Fruit fly (Drosophila melanogaster) whole organism, wandering third instar larva: ENCODE results near the gene TotM.
A peak's percentile ranks its signal among the peaks of the same experiment; 100 is the strongest.

ENCODE experiments used
- Abd-B ChIP-seq: fragments of >200 bp; optimal IDR thresholded peaks from 2 replicates; lab custom pipeline; 2017; ENCODE audit warnings: missing biosample characterization, missing genetic modification characterization
- CG32264 ChIP-seq: fragments of 200-800 bp; sonication (Bioruptor generic); optimal IDR thresholded peaks from 2 replicates; lab custom pipeline; 2016; ENCODE audit warnings: missing biosample characterization, missing genetic modification characterization
- CG9705 ChIP-seq: fragments of 200-800 bp; sonication (Bioruptor generic); optimal IDR thresholded peaks from 2 replicates; lab custom pipeline; 2018; ENCODE audit warnings: missing biosample characterization, mild to moderate bottlenecking, missing genetic modification characterization
- CrebA ChIP-seq: fragments of 200-800 bp; sonication (Bioruptor generic); optimal IDR thresholded peaks from 2 replicates; lab custom pipeline; 2016; ENCODE audit warnings: missing biosample characterization, mild to moderate bottlenecking, missing genetic modification characterization, borderline replicate concordance
- Dfd ChIP-seq: fragments of >200 bp; optimal IDR thresholded peaks from 2 replicates; lab custom pipeline; 2017; ENCODE audit warnings: missing biosample characterization, missing genetic modification characterization
- Dif ChIP-seq: fragments of 200-275, 200-300 bp; sonication (Bioruptor generic); optimal IDR thresholded peaks from 2 replicates; lab custom pipeline; 2018; ENCODE audit warnings: missing biosample characterization, missing genetic modification characterization; ENCODE audit not compliant: partially characterized antibody
- GATAd ChIP-seq: sonication (Bioruptor generic); optimal IDR thresholded peaks from 2 replicates; lab custom pipeline; 2016; ENCODE audit warnings: missing biosample characterization, missing genetic modification characterization
- HLH106 ChIP-seq: fragments of 200-800 bp; optimal IDR thresholded peaks from 3 replicates; lab custom pipeline; 2019; ENCODE audit warnings: missing biosample characterization, mild to moderate bottlenecking, missing genetic modification characterization, moderate library complexity
- Hnf4 ChIP-seq: fragments of 200-800 bp; sonication (Bioruptor generic); optimal IDR thresholded peaks from 2 replicates; lab custom pipeline; 2016; ENCODE audit warnings: missing biosample characterization, mild to moderate bottlenecking, missing genetic modification characterization
- Hr78 ChIP-seq: fragments of >200 bp; optimal IDR thresholded peaks from 2 replicates; lab custom pipeline; 2017; ENCODE audit warnings: missing biosample characterization, missing genetic modification characterization
- Hr83 ChIP-seq: fragments of 200-300 bp; sonication (Bioruptor generic); optimal IDR thresholded peaks from 2 replicates; lab custom pipeline; 2016; ENCODE audit warnings: missing biosample characterization, mild to moderate bottlenecking, missing genetic modification characterization, moderate library complexity; ENCODE audit not compliant: poor library complexity, severe bottlenecking
- Jra ChIP-seq: sonication (Bioruptor generic); optimal IDR thresholded peaks from 2 replicates; lab custom pipeline; 2016; ENCODE audit warnings: missing biosample characterization, missing genetic modification characterization
- Mio ChIP-seq: sonication (Bioruptor generic); optimal IDR thresholded peaks from 2 replicates; lab custom pipeline; 2016; ENCODE audit warnings: missing biosample characterization, missing genetic modification characterization
- Myc ChIP-seq: fragments of >200 bp; optimal IDR thresholded peaks from 2 replicates; lab custom pipeline; 2017
- N ChIP-seq: fragments of >200 bp; optimal IDR thresholded peaks from 2 replicates; lab custom pipeline; 2018; ENCODE audit warnings: missing biosample characterization, missing external identifiers, missing genetic modification characterization
- OdsH ChIP-seq: fragments of 200-800 bp; sonication (Bioruptor generic); optimal IDR thresholded peaks from 2 replicates; lab custom pipeline; 2016; ENCODE audit warnings: missing biosample characterization, mild to moderate bottlenecking, missing genetic modification characterization
- Rel ChIP-seq, 2 experiments: fragments of 200-800 bp; sonication (Bioruptor generic) in 1 of 2; optimal IDR thresholded peaks; 2 replicates in 1 of 2; 3 replicates in 1 of 2; lab custom pipeline; 2016 to 2019; ENCODE audit warnings: mild to moderate bottlenecking in 2 of 2, missing biosample characterization in 2 of 2, missing genetic modification characterization in 2 of 2, moderate library complexity in 1 of 2
- Sp1 ChIP-seq: fragments of 200-800 bp; sonication (Bioruptor generic); optimal IDR thresholded peaks from 3 replicates; lab custom pipeline; 2019; ENCODE audit warnings: missing biosample characterization, mild to moderate bottlenecking, missing genetic modification characterization, moderate library complexity
- Vsx2 ChIP-seq: fragments of 200-300, 225-300 bp; sonication (Bioruptor generic); optimal IDR thresholded peaks from 2 replicates; lab custom pipeline; 2018; ENCODE audit warnings: missing biosample characterization, missing genetic modification characterization; ENCODE audit not compliant: partially characterized antibody
- br ChIP-seq: fragments of 200-800 bp; sonication (Bioruptor generic); optimal IDR thresholded peaks from 2 replicates; lab custom pipeline; 2016; ENCODE audit warnings: missing biosample characterization, missing genetic modification characterization
- brk ChIP-seq: fragments of 200-800 bp; sonication (Bioruptor generic); optimal IDR thresholded peaks from 2 replicates; lab custom pipeline; 2016; ENCODE audit warnings: missing biosample characterization, mild to moderate bottlenecking, missing genetic modification characterization
- dl ChIP-seq, 2 experiments: fragments of 175-275, 200-275 bp in 1 of 2; fragments of 200-275 bp in 1 of 2; sonication (Bioruptor generic); optimal IDR thresholded peaks; lab custom pipeline; 2018; ENCODE audit warnings: mild to moderate bottlenecking in 2 of 2, missing biosample characterization in 2 of 2, missing genetic modification characterization in 2 of 2, moderate library complexity in 2 of 2; ENCODE audit not compliant: partially characterized antibody in 2 of 2, insufficient read depth in 1 of 2
- dmrt93B ChIP-seq: fragments of 200-800 bp; sonication (Bioruptor generic); optimal IDR thresholded peaks from 2 replicates; lab custom pipeline; 2018; ENCODE audit warnings: missing biosample characterization, mild to moderate bottlenecking, missing genetic modification characterization
- dsf ChIP-seq: sonication (Bioruptor generic); optimal IDR thresholded peaks from 2 replicates; lab custom pipeline; 2016; ENCODE audit warnings: missing biosample characterization, missing genetic modification characterization, borderline replicate concordance
- ey ChIP-seq: fragments of 200-800 bp; sonication (Bioruptor generic); optimal IDR thresholded peaks from 2 replicates; lab custom pipeline; 2016; ENCODE audit warnings: missing biosample characterization, missing genetic modification characterization
- foxo ChIP-seq, 2 experiments: fragments of 200-800 bp; sonication (Bioruptor generic); optimal IDR thresholded peaks; 2 replicates in 1 of 2; 3 replicates in 1 of 2; lab custom pipeline; 2016 to 2017; ENCODE audit warnings: missing biosample characterization in 2 of 2, missing genetic modification characterization in 2 of 2
- fru ChIP-seq: fragments of 200-800 bp; sonication (Bioruptor generic); optimal IDR thresholded peaks from 3 replicates; lab custom pipeline; 2016; ENCODE audit warnings: missing biosample characterization, mild to moderate bottlenecking, missing genetic modification characterization
- h ChIP-seq: fragments of 200-800 bp; sonication (Bioruptor generic); optimal IDR thresholded peaks from 3 replicates; lab custom pipeline; 2016; ENCODE audit warnings: missing biosample characterization, mild to moderate bottlenecking, missing genetic modification characterization
- jim ChIP-seq: fragments of 175-275, 200-325 bp; sonication (Bioruptor generic); optimal IDR thresholded peaks from 2 replicates; lab custom pipeline; 2016; ENCODE audit warnings: missing biosample characterization, mild to moderate bottlenecking, missing genetic modification characterization
- lola ChIP-seq: fragments of >200 bp; optimal IDR thresholded peaks from 2 replicates; lab custom pipeline; 2017; ENCODE audit warnings: missing biosample characterization, missing genetic modification characterization
- pan ChIP-seq: fragments of >200 bp; optimal IDR thresholded peaks from 2 replicates; lab custom pipeline; 2017
- psq ChIP-seq: fragments of 200-800 bp; sonication (Bioruptor generic); optimal IDR thresholded peaks from 3 replicates; lab custom pipeline; 2017; ENCODE audit warnings: missing biosample characterization, mild to moderate bottlenecking, missing genetic modification characterization, moderate library complexity
- rgr ChIP-seq: fragments of 200-800 bp; sonication (Bioruptor generic); optimal IDR thresholded peaks from 3 replicates; lab custom pipeline; 2016; ENCODE audit warnings: missing biosample characterization, mild to moderate bottlenecking, missing genetic modification characterization
- sage ChIP-seq: fragments of 200-800 bp; sonication (Bioruptor generic); optimal IDR thresholded peaks from 2 replicates; lab custom pipeline; 2016; ENCODE audit warnings: missing biosample characterization, mild to moderate bottlenecking, missing genetic modification characterization
- sv ChIP-seq: fragments of 200-800 bp; sonication (Bioruptor generic); optimal IDR thresholded peaks from 3 replicates; lab custom pipeline; 2016; ENCODE audit warnings: missing biosample characterization, missing genetic modification characterization
- tai ChIP-seq: sonication (Bioruptor generic); optimal IDR thresholded peaks from 2 replicates; lab custom pipeline; 2016; ENCODE audit warnings: missing biosample characterization, missing genetic modification characterization
- usp ChIP-seq: fragments of >200 bp; optimal IDR thresholded peaks from 2 replicates; lab custom pipeline; 2017; ENCODE audit warnings: missing biosample characterization, missing genetic modification characterization
- woc ChIP-seq: sonication (Bioruptor generic); optimal IDR thresholded peaks from 2 replicates; lab custom pipeline; 2016; ENCODE audit warnings: missing biosample characterization, mild to moderate bottlenecking, missing genetic modification characterization

TotM gene

DNA sequence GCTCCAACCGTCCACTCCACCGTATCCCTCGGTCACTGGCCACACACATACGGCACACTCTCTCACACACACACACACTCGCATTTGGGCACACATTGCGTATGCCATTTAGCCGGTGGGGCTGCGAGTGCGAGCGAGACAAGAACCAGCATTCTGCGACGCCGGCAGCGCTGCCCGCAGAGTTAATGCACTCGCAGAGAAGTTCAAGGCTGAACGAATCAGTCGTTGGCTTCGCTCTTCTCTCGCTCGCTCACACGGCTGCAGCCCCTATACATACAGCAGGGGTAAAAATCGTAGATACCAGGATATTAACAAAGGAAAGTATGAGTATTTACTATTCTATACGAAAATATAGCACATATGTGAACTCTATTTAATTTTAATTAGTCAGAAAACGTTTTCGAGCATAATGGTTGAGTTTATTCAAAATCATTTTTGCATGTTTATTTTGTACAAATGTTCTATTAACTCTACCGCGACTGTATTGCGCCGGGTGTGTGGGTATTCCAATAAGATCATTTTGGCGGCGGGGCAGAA, 36.6 kb upstream of the TotM start:
- peak; percentile 79 for TF ChIP-seq dsf
- TF ChIP-seq Vsx2 (GFP tag; lab: Kevin White, UChicago), result peak; percentile 47
- peak; percentile 98 for TF ChIP-seq woc (GFP tag; lab: Kevin White, UChicago)
- peak; percentile 98 for TF ChIP-seq Rel (GFP tag; optimal IDR thresholded peaks at IDR 0.05; lab: Kevin White, UChicago)
- peak; percentile 90 for TF ChIP-seq Rel (tag; optimal IDR thresholded peaks at IDR 0.05; lab: Kevin White, UChicago)
- TF ChIP-seq Hnf4 (GFP tag; lab: Kevin White, UChicago), result peak; percentile 97
- TF ChIP-seq ey, result peak; percentile 99
- peak; percentile 97 for TF ChIP-seq CrebA (GFP tag; lab: Kevin White, UChicago)
- TF ChIP-seq sv (GFP tag; lab: Kevin White, UChicago), result peak; percentile 60
- peak; percentile 86 for TF ChIP-seq Dif (GFP tag; lab: Kevin White, UChicago)
- TF ChIP-seq usp, result no peak
- TF ChIP-seq Abd-B, result no peak
- TF ChIP-seq tai, result peak; percentile 94
- TF ChIP-seq fru, result peak; percentile 98
- peak; percentile 86 for TF ChIP-seq jim (GFP tag; lab: Kevin White, UChicago)
- peak; percentile 90 to 98 for TF ChIP-seq foxo (GFP tag; optimal IDR thresholded peaks at IDR 0.05; lab: Kevin White, UChicago)
- TF ChIP-seq rgr (GFP tag; lab: Kevin White, UChicago), result peak; percentile 98
- no peak for TF ChIP-seq lola
- TF ChIP-seq Dfd (GFP tag; lab: Kevin White, UChicago), result no peak
- TF ChIP-seq dl (GFP tag; optimal IDR thresholded peaks at IDR 0.05; lab: Kevin White, UChicago; ENCODE audit: insufficient read depth in 1 of 2, partially characterized antibody in 2 of 2), result peak; percentile 34 to 71
- TF ChIP-seq brk, result peak; percentile 97
- no peak for TF ChIP-seq GATAd (GFP tag; lab: Kevin White, UChicago)
- TF ChIP-seq CG9705 (GFP tag; lab: Kevin White, UChicago), result peak; percentile 97
- TF ChIP-seq N (GFP tag; lab: Kevin White, UChicago), result peak; percentile 75
- TF ChIP-seq Hr83 (GFP tag; lab: Kevin White, UChicago), result peak; percentile 84
- TF ChIP-seq Myc (lab: Kevin White, UChicago), result no peak
- TF ChIP-seq h, result peak; percentile 99
- peak; percentile 98 for TF ChIP-seq HLH106 (tag; lab: Kevin White, UChicago)
- peak; percentile 92 for TF ChIP-seq Jra (GFP tag; lab: Kevin White, UChicago)
- TF ChIP-seq psq (GFP tag; lab: Kevin White, UChicago), result peak; percentile 92
- no peak for TF ChIP-seq Hr78 (GFP tag; lab: Kevin White, UChicago)
- peak; percentile 91 for TF ChIP-seq sage (GFP tag; lab: Kevin White, UChicago)
- TF ChIP-seq Mio (GFP tag; lab: Kevin White, UChicago), result peak; percentile 84
- TF ChIP-seq br (GFP tag; lab: Kevin White, UChicago), result peak; percentile 98
- peak; percentile 98 for TF ChIP-seq Sp1 (GFP tag; lab: Kevin White, UChicago)
- TF ChIP-seq OdsH, result peak; percentile 99
- no peak for TF ChIP-seq pan (lab: Kevin White, UChicago)
- TF ChIP-seq dmrt93B (GFP tag; lab: Kevin White, UChicago), result peak; percentile 92
- TF ChIP-seq CG32264 (GFP tag; lab: Kevin White, UChicago), result peak; percentile 96

DNA sequence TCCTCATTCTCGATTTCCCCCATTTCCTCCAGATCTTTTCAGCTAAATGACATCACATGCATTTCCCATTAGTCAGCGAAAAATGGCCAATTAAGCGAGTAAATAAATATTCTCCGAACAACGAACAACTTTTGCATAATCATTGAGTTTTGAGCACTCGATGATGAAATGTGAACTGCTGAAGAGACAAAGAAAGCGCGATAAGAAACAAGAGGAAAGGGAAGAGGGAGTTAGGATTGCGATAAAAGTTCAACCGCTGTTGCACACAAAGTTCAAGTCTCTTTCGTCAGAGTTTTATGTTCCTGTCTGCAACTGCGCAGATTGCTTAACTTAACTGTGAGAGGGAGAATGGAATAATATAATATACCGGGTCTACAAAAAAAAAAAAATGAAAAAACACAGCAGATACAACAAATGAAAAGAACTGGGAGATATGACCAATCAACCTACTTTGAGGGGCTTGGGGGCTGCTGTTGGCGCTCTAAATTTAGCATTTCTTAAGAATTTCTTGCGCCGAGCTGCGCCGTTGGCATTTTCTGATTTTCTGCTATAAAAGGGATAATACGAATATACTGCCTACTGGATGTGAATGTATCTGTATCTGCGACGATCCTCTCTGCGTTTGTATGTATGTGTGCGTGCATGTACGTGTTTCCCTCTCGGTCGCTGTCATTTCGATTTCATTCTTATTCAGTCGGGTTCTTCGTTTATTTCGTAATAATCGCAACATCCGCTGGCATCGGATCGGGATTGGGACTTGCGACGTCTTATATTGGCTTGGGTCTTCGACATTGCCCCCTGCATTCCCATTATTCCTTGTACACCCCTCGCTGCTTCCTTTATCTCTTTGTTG, 35.0 kb upstream of the TotM start:
- no peak for TF ChIP-seq pan (lab: Kevin White, UChicago)
- TF ChIP-seq ey, result peak; percentile 13
- TF ChIP-seq Mio (GFP tag; lab: Kevin White, UChicago), result no peak
- TF ChIP-seq br (GFP tag; lab: Kevin White, UChicago), result no peak
- TF ChIP-seq CrebA (GFP tag; lab: Kevin White, UChicago), result peak; percentile 55
- no peak for TF ChIP-seq Hr78 (GFP tag; lab: Kevin White, UChicago)
- TF ChIP-seq usp, result no peak
- peak; percentile 27 for TF ChIP-seq GATAd (GFP tag; lab: Kevin White, UChicago)
- peak; percentile 76 for TF ChIP-seq psq (GFP tag; lab: Kevin White, UChicago)
- TF ChIP-seq CG32264 (GFP tag; lab: Kevin White, UChicago), result no peak
- TF ChIP-seq Hnf4 (GFP tag; lab: Kevin White, UChicago), result peak; percentile 75
- no peak for TF ChIP-seq Myc (lab: Kevin White, UChicago)
- peak; percentile 27 for TF ChIP-seq Dif (GFP tag; lab: Kevin White, UChicago)
- TF ChIP-seq dsf, result no peak
- TF ChIP-seq fru, result peak; percentile 43
- TF ChIP-seq jim (GFP tag; lab: Kevin White, UChicago), result no peak
- TF ChIP-seq Rel (GFP tag; optimal IDR thresholded peaks at IDR 0.05; lab: Kevin White, UChicago), result no peak
- peak; percentile 68 for TF ChIP-seq Rel (tag; optimal IDR thresholded peaks at IDR 0.05; lab: Kevin White, UChicago)
- TF ChIP-seq dmrt93B (GFP tag; lab: Kevin White, UChicago), result no peak
- TF ChIP-seq tai, result peak; percentile 30
- TF ChIP-seq brk, result peak; percentile 48
- TF ChIP-seq woc (GFP tag; lab: Kevin White, UChicago), result peak; percentile 42
- TF ChIP-seq dl (GFP tag; optimal IDR thresholded peaks at IDR 0.05; lab: Kevin White, UChicago; ENCODE audit: insufficient read depth in 1 of 2, partially characterized antibody in 2 of 2), result no peak
- TF ChIP-seq Jra (GFP tag; lab: Kevin White, UChicago), result peak; percentile 38
- peak; percentile 22 for TF ChIP-seq Hr83 (GFP tag; lab: Kevin White, UChicago)
- no peak for TF ChIP-seq sage (GFP tag; lab: Kevin White, UChicago)
- peak; percentile 50 for TF ChIP-seq h
- peak; percentile 4 for TF ChIP-seq N (GFP tag; lab: Kevin White, UChicago)
- TF ChIP-seq OdsH, result peak; percentile 31
- TF ChIP-seq CG9705 (GFP tag; lab: Kevin White, UChicago), result no peak
- TF ChIP-seq rgr (GFP tag; lab: Kevin White, UChicago), result peak; percentile 32
- no peak for TF ChIP-seq Dfd (GFP tag; lab: Kevin White, UChicago)
- TF ChIP-seq Abd-B, result no peak
- peak; percentile 39 for TF ChIP-seq HLH106 (tag; lab: Kevin White, UChicago)
- no peak for TF ChIP-seq sv (GFP tag; lab: Kevin White, UChicago)
- TF ChIP-seq lola, result no peak
- peak; percentile 48 for TF ChIP-seq Vsx2 (GFP tag; lab: Kevin White, UChicago)
